Fruit fly (Drosophila melanogaster): Measurements from ENCODE around the gene colt.

Gene colt

dm6 chr2L:2754437-2755322 is 15.2 kb downstream of the colt start (continued):
- TF ChIP-seq ap (GFP tag; IDR thresholded peaks at IDR 0.05) (no peak), CkIIα-i1 (GFP tag; IDR thresholded peaks at IDR 0.05) (no peak), lmd (GFP tag; IDR thresholded peaks at IDR 0.05) (no peak), bowl (GFP tag; IDR thresholded peaks at IDR 0.05) (no peak), lilli (GFP tag; optimal IDR thresholded peaks at IDR 0.05) (peak; percentile 79), CG10543 (GFP tag; optimal IDR thresholded peaks at IDR 0.05) (peak; percentile 80), Sox102F (GFP tag; optimal IDR thresholded peaks at IDR 0.05) (peak; percentile 81), BEAF-32 (GFP tag; optimal IDR thresholded peaks at IDR 0.05) (no peak), jigr1 (GFP tag; IDR thresholded peaks at IDR 0.05) (no peak), C15 (GFP tag; IDR thresholded peaks at IDR 0.05) (no peak), grau (tag; optimal IDR thresholded peaks at IDR 0.05) (peak; percentile 86), CG15601 (tag; optimal IDR thresholded peaks at IDR 0.05) (peak; percentile 91), HLH54F (GFP tag; optimal IDR thresholded peaks at IDR 0.05) (peak; percentile 76), Stat92E (GFP tag; optimal IDR thresholded peaks at IDR 0.05) (no peak), Gug (GFP tag; IDR thresholded peaks at IDR 0.05) (0 out of 4 replicates have a peak, but pooled peaks have one; percentile 1), croc (GFP tag; conservative IDR thresholded peaks at IDR 0.05) (no peak; the same call in 2 of the 3 replicates), ems (GFP tag; optimal IDR thresholded peaks at IDR 0.05) (peak; percentile 77), Taf1 (GFP tag; IDR thresholded peaks at IDR 0.05) (no peak), CG17568 (GFP tag; optimal IDR thresholded peaks at IDR 0.05) (peak; percentile 85), so (GFP tag; IDR thresholded peaks at IDR 0.05) (no peak), CG3407 (GFP tag; optimal IDR thresholded peaks at IDR 0.05) (peak; percentile 84), tgo (GFP tag; IDR thresholded peaks at IDR 0.05) (no peak), CG10979 (tag; optimal IDR thresholded peaks at IDR 0.05) (peak; percentile 72), CG17912 (GFP tag; optimal IDR thresholded peaks at IDR 0.05) (peak; percentile 75), corto (GFP tag; optimal IDR thresholded peaks at IDR 0.05) (no peak), CG13424 (tag; optimal IDR thresholded peaks at IDR 0.05) (peak; percentile 87), CHES-1-like (GFP tag; optimal IDR thresholded peaks at IDR 0.05) (peak; percentile 89), pho (GFP tag; optimal IDR thresholded peaks at IDR 0.05) (peak; percentile 79), CG3995 (GFP tag; optimal IDR thresholded peaks at IDR 0.05) (peak; percentile 42), dm (GFP tag; optimal IDR thresholded peaks at IDR 0.05) (peak; percentile 58), salm (tag; optimal IDR thresholded peaks at IDR 0.05) (peak; percentile 60), Optix (GFP tag; IDR thresholded peaks at IDR 0.05) (no peak), ash1 (GFP tag; optimal IDR thresholded peaks at IDR 0.05) (no peak), CG31388 (GFP tag; optimal IDR thresholded peaks at IDR 0.05) (no peak), Doc3 (GFP tag; IDR thresholded peaks at IDR 0.05; ENCODE audit: partially characterized antibody) (no peak), crc (GFP tag; optimal IDR thresholded peaks at IDR 0.05) (peak; percentile 83), CG5953 (GFP tag; IDR thresholded peaks at IDR 0.05) (no peak), Ada2b (GFP tag; IDR thresholded peaks at IDR 0.05) (no peak), CG17802 (tag; optimal IDR thresholded peaks at IDR 0.05) (no peak), Mes4 (GFP tag; optimal IDR thresholded peaks at IDR 0.05) (peak; percentile 73), sug (tag; optimal IDR thresholded peaks at IDR 0.05) (peak; percentile 65), Hmx (GFP tag; optimal IDR thresholded peaks at IDR 0.05) (peak; percentile 77), CG15073 (GFP tag; optimal IDR thresholded peaks at IDR 0.05) (no peak), ac (GFP tag; optimal IDR thresholded peaks at IDR 0.05) (no peak), sqz (GFP tag; optimal IDR thresholded peaks at IDR 0.05) (peak; percentile 91), CG11504 (tag; optimal IDR thresholded peaks at IDR 0.05) (peak; percentile 85), sim (GFP tag; IDR thresholded peaks at IDR 0.05) (no peak), odd (GFP tag; optimal IDR thresholded peaks at IDR 0.05) (peak; percentile 81), HLH3B (GFP tag; IDR thresholded peaks at IDR 0.05) (no peak)
